Worm (Caenorhabditis elegans) whole organism, L4 larva: ENCODE data around the gene F32D8.13.

Experiments used
- F10B5.3 ChIP-seq: sonication (generic microtip); optimal IDR thresholded peaks from 2 replicates; lab custom pipeline; 2016; ENCODE audit warnings: mild to moderate bottlenecking, missing genetic modification characterization, missing compliant biosample characterization
- F26F4.8 ChIP-seq: fragments of 200-800 bp; sonication (Bioruptor generic); conservative IDR thresholded peaks from 2 replicates; pipeline ENCODE4 v1.3.6; 2022; ENCODE audit warnings: missing genetic modification characterization, missing compliant biosample characterization
- F37D6.2 ChIP-seq: sonication (generic microtip); optimal IDR thresholded peaks from 2 replicates; lab custom pipeline; 2016; ENCODE audit warnings: mild to moderate bottlenecking, missing genetic modification characterization, missing compliant biosample characterization
- F49E8.2 ChIP-seq: sonication (generic microtip); optimal IDR thresholded peaks from 2 replicates; lab custom pipeline; 2016; ENCODE audit warnings: missing compliant biosample characterization, mild to moderate bottlenecking, missing genetic modification characterization, borderline replicate concordance
- T26A8.4 ChIP-seq: fragments of 200-800 bp; sonication (Bioruptor generic); IDR thresholded peaks from 2 replicates; pipeline ENCODE4 v1.3.6; 2022; ENCODE audit warnings: missing genetic modification characterization, missing compliant biosample characterization
- Y5F2A.4 ChIP-seq: fragments of 200-800 bp; sonication (Bioruptor generic); optimal IDR thresholded peaks from 2 replicates; lab custom pipeline; 2018; ENCODE audit warnings: mild to moderate bottlenecking, missing genetic modification characterization, missing compliant biosample characterization
- ZK337.2 ChIP-seq: fragments of 200-800 bp; sonication (Bioruptor generic); IDR thresholded peaks from 2 replicates; pipeline ENCODE4 v1.3.6; 2022; ENCODE audit warnings: missing genetic modification reagents, missing genetic modification characterization, missing compliant biosample characterization
- aha-1 ChIP-seq: fragments of 150-350 bp; peaks from one replicate; lab custom pipeline; 2014; ENCODE audit warnings: missing biosample characterization, missing genetic modification characterization
- aly-2 ChIP-seq: sonication (generic microtip); optimal IDR thresholded peaks from 2 replicates; lab custom pipeline; 2018; ENCODE audit warnings: missing biosample characterization, missing genetic modification characterization
- arid-1 ChIP-seq: fragments of 200-800 bp; sonication (Bioruptor generic); conservative IDR thresholded peaks from 2 replicates; pipeline ENCODE4 v1.3.6; 2022; ENCODE audit warnings: missing genetic modification reagents, missing genetic modification characterization, missing compliant biosample characterization
- attf-4 ChIP-seq: sonication (generic microtip); optimal IDR thresholded peaks from 3 replicates; lab custom pipeline; 2017; ENCODE audit warnings: missing biosample characterization, missing genetic modification characterization
- ceh-32 ChIP-seq: sonication (generic microtip); optimal IDR thresholded peaks from 2 replicates; lab custom pipeline; 2016; ENCODE audit warnings: mild to moderate bottlenecking, missing genetic modification characterization, missing compliant biosample characterization; ENCODE audit not compliant: poor library complexity
- ceh-62 ChIP-seq: sonication (generic microtip); optimal IDR thresholded peaks from 2 replicates; lab custom pipeline; 2017; ENCODE audit warnings: missing biosample characterization, missing genetic modification characterization
- ces-1 ChIP-seq: fragments of 150-350 bp; sonication (generic microtip); optimal IDR thresholded peaks from 4 replicates; lab custom pipeline; 2014; ENCODE audit warnings: missing biosample characterization, missing genetic modification reagents, missing genetic modification characterization
- ctbp-1 ChIP-seq: fragments of 200-800 bp; sonication (Bioruptor generic); IDR thresholded peaks from 2 replicates; pipeline ENCODE4 v1.3.6; 2022; ENCODE audit warnings: missing genetic modification reagents, missing genetic modification characterization, missing compliant biosample characterization
- daf-12 ChIP-seq: fragments of 150-350 bp; optimal IDR thresholded peaks from 2 replicates; lab custom pipeline; 2014; ENCODE audit warnings: missing biosample characterization, missing genetic modification reagents, missing genetic modification characterization
- daf-8 ChIP-seq: fragments of 200-800 bp; sonication (Bioruptor generic); IDR thresholded peaks from 2 replicates; pipeline ENCODE4 v1.3.6; 2022; ENCODE audit warnings: missing genetic modification characterization, missing compliant biosample characterization
- dmd-6 ChIP-seq: fragments of 200-800 bp; sonication (Bioruptor generic); IDR thresholded peaks from 2 replicates; pipeline ENCODE4 v1.3.6; 2022; ENCODE audit warnings: missing genetic modification reagents, missing genetic modification characterization, missing compliant biosample characterization
- dmd-8 ChIP-seq: fragments of 200-800 bp; sonication (Bioruptor generic); IDR thresholded peaks from 2 replicates; pipeline ENCODE4 v1.3.6; 2022; ENCODE audit warnings: missing genetic modification characterization, missing compliant biosample characterization
- dmd-9 ChIP-seq: fragments of 200-800 bp; sonication (Bioruptor generic); IDR thresholded peaks from 2 replicates; pipeline ENCODE4 v1.3.6; 2022; ENCODE audit warnings: missing genetic modification reagents, missing genetic modification characterization, missing compliant biosample characterization
- dpl-1 ChIP-seq: fragments of 150-350 bp; optimal IDR thresholded peaks from 2 replicates; lab custom pipeline; 2014; ENCODE audit warnings: missing biosample characterization, missing genetic modification reagents, missing genetic modification characterization
- dve-1 ChIP-seq: sonication (generic microtip); optimal IDR thresholded peaks from 2 replicates; lab custom pipeline; 2017; ENCODE audit warnings: antibody characterized with exemption, mild to moderate bottlenecking, missing genetic modification characterization, missing compliant biosample characterization; ENCODE audit not compliant: insufficient read depth
- egl-27 ChIP-seq: sonication (generic microtip); optimal IDR thresholded peaks from 3 replicates; lab custom pipeline; 2017; ENCODE audit warnings: missing biosample characterization, missing genetic modification reagents, missing genetic modification characterization
- hlh-30 ChIP-seq: sonication (generic microtip); optimal IDR thresholded peaks from 2 replicates; lab custom pipeline; 2017; ENCODE audit warnings: antibody characterized with exemption, mild to moderate bottlenecking, missing genetic modification characterization, missing compliant biosample characterization; ENCODE audit not compliant: insufficient read depth
- hmg-1.1 ChIP-seq: fragments of 200-800 bp; sonication (Bioruptor generic); IDR thresholded peaks from 2 replicates; pipeline ENCODE4 v1.3.6; 2022; ENCODE audit warnings: missing genetic modification reagents, missing genetic modification characterization, missing compliant biosample characterization
- jun-1 ChIP-seq: fragments of 150-350 bp; optimal IDR thresholded peaks from 2 replicates; lab custom pipeline; 2014; ENCODE audit warnings: missing biosample characterization, missing genetic modification reagents, missing genetic modification characterization
- lim-7 ChIP-seq: fragments of 200-800 bp; sonication (Bioruptor generic); IDR thresholded peaks from 2 replicates; pipeline ENCODE4 v1.3.6; 2022; ENCODE audit warnings: missing genetic modification characterization, missing compliant biosample characterization
- lin-1 ChIP-seq: fragments of 200-800 bp; sonication (Bioruptor generic); IDR thresholded peaks from 2 replicates; pipeline ENCODE4 v1.3.6; 2022; ENCODE audit warnings: missing genetic modification reagents, missing genetic modification characterization, missing compliant biosample characterization
- lin-29 ChIP-seq: fragments of 200-800 bp; sonication (Bioruptor generic); IDR thresholded peaks from 2 replicates; pipeline ENCODE4 v1.3.6; 2022; ENCODE audit warnings: missing genetic modification reagents, missing genetic modification characterization, missing compliant biosample characterization
- lin-38 ChIP-seq: fragments of 200-800 bp; sonication (Bioruptor generic); IDR thresholded peaks from 2 replicates; pipeline ENCODE4 v1.3.6; 2022; ENCODE audit warnings: missing genetic modification reagents, missing genetic modification characterization, missing compliant biosample characterization
- lir-3 ChIP-seq: sonication (generic microtip); optimal IDR thresholded peaks from 2 replicates; lab custom pipeline; 2016; ENCODE audit warnings: mild to moderate bottlenecking, missing genetic modification characterization, missing compliant biosample characterization
- lsy-2 ChIP-seq, 2 experiments: fragments of 150-350 bp in 1 of 2; sonication (generic microtip) in 1 of 2; optimal IDR thresholded peaks; 2 replicates each; lab custom pipeline; 2014 to 2017; ENCODE audit warnings: missing biosample characterization in 2 of 2, missing genetic modification characterization in 2 of 2
- mes-2 ChIP-seq: sonication (generic microtip); optimal IDR thresholded peaks from 2 replicates; lab custom pipeline; 2016; ENCODE audit warnings: missing genotype, mild to moderate bottlenecking, missing genetic modification characterization, missing compliant biosample characterization; ENCODE audit not compliant: poor library complexity, severe bottlenecking
- nhr-111 ChIP-seq: fragments of 200-800 bp; sonication (Bioruptor generic); optimal IDR thresholded peaks from 2 replicates; lab custom pipeline; 2018; ENCODE audit warnings: mild to moderate bottlenecking, missing genetic modification characterization, missing compliant biosample characterization
- nhr-237 ChIP-seq: sonication (generic microtip); optimal IDR thresholded peaks from 2 replicates; lab custom pipeline; 2017; ENCODE audit warnings: missing biosample characterization, missing genetic modification characterization
- nhr-28 ChIP-seq: fragments of 150-350 bp; optimal IDR thresholded peaks from 2 replicates; lab custom pipeline; 2014; ENCODE audit warnings: missing biosample characterization, missing genetic modification characterization
- nhr-48 ChIP-seq: sonication (generic microtip); optimal IDR thresholded peaks from 2 replicates; lab custom pipeline; 2016; ENCODE audit warnings: mild to moderate bottlenecking, missing genetic modification characterization, missing compliant biosample characterization
- nhr-6 ChIP-seq: fragments of 150-350 bp; optimal IDR thresholded peaks from 2 replicates; lab custom pipeline; 2014; ENCODE audit warnings: missing biosample characterization, missing genetic modification characterization
- nhr-77 ChIP-seq: fragments of 150-350 bp; optimal IDR thresholded peaks from 2 replicates; lab custom pipeline; 2014; ENCODE audit warnings: missing biosample characterization, missing genetic modification characterization
- pqm-1 ChIP-seq: sonication (generic microtip); optimal IDR thresholded peaks from 2 replicates; lab custom pipeline; 2017; ENCODE audit warnings: missing biosample characterization, missing genetic modification characterization
- unc-62 ChIP-seq, 3 experiments: fragments of 150-350 bp in 1 of 3; sonication (generic microtip); optimal IDR thresholded peaks in 2 of 3; peaks in 1 of 3; 1 replicate in 1 of 3; 2 replicates in 2 of 3; lab custom pipeline; 2014 to 2017; ENCODE audit warnings: missing biosample characterization in 3 of 3, missing genetic modification characterization in 3 of 3, missing genetic modification reagents in 3 of 3, missing genotype in 1 of 3
- vab-7 ChIP-seq: fragments of 200-800 bp; sonication (Bioruptor generic); IDR thresholded peaks from 2 replicates; pipeline ENCODE4 v1.3.6; 2022; ENCODE audit warnings: missing genetic modification reagents, missing genetic modification characterization, missing compliant biosample characterization
- zfp-3 ChIP-seq: fragments of 200-800 bp; sonication (Bioruptor generic); conservative IDR thresholded peaks from 2 replicates; pipeline ENCODE4 v1.3.6; 2022; ENCODE audit warnings: missing genetic modification reagents, missing genetic modification characterization, missing compliant biosample characterization
- zip-11 ChIP-seq: fragments of 200-800 bp; sonication (Bioruptor generic); IDR thresholded peaks from 2 replicates; pipeline ENCODE4 v1.3.6; 2022; ENCODE audit warnings: missing genetic modification characterization, missing compliant biosample characterization
- ztf-11 ChIP-seq: fragments of 150-350 bp; optimal IDR thresholded peaks from 2 replicates; lab custom pipeline; 2014; ENCODE audit warnings: missing biosample characterization, missing genetic modification characterization
- ztf-7 ChIP-seq: fragments of 150-350 bp; optimal IDR thresholded peaks from 2 replicates; lab custom pipeline; 2014; ENCODE audit warnings: missing biosample characterization, missing genetic modification characterization

The F32D8.13 gene

ce11 chrV:10861611-10862262 lies 34.6 kb downstream of the F32D8.13 start (continued):
- TF ChIP-seq zip-11 (GFP tag; lab: Robert Waterston, UW) (no peak), nhr-6 (tag; lab: Kevin White, UChicago) (no peak), lin-38 (GFP tag; lab: Robert Waterston, UW) (no peak), jun-1 (tag; lab: Kevin White, UChicago) (no peak), dve-1 (tag; lab: Kevin White, UChicago) (no peak), ztf-7 (tag; lab: Kevin White, UChicago) (no peak), Y5F2A.4 (GFP tag; lab: Kevin White, UChicago) (no peak), F26F4.8 (GFP tag; lab: Robert Waterston, UW) (no peak), ztf-11 (tag; lab: Kevin White, UChicago) (no peak), dpl-1 (GFP tag; lab: Kevin White, UChicago) (no peak), vab-7 (no peak), ces-1 (GFP tag; lab: Kevin White, UChicago) (no peak), dmd-8 (no peak), ceh-62 (tag; lab: Kevin White, UChicago) (no peak), lin-1 (GFP tag; lab: Robert Waterston, UW) (no peak), zfp-3 (no peak), lim-7 (GFP tag; lab: Robert Waterston, UW) (no peak), hmg-1.1 (GFP tag; lab: Robert Waterston, UW) (no peak), pqm-1 (tag; lab: Kevin White, UChicago) (no peak), nhr-77 (tag; lab: Kevin White, UChicago) (peak; percentile 15), dmd-9 (GFP tag; lab: Robert Waterston, UW) (no peak), ZK337.2 (GFP tag; lab: Robert Waterston, UW) (no peak), aha-1 (tag; lab: Kevin White, UChicago) (peak; percentile 13), lir-3 (no peak), arid-1 (GFP tag; lab: Robert Waterston, UW) (no peak), daf-8 (GFP tag; lab: Robert Waterston, UW) (no peak), daf-12 (tag; lab: Kevin White, UChicago) (no peak), F10B5.3 (tag; lab: Kevin White, UChicago) (no peak), hlh-30 (tag; lab: Kevin White, UChicago) (peak; percentile 75), ceh-32 (tag; lab: Kevin White, UChicago) (no peak), F37D6.2 (tag; lab: Kevin White, UChicago) (no peak), nhr-28 (peak; percentile 59), dmd-6 (GFP tag; lab: Robert Waterston, UW) (peak; percentile 20), lsy-2 (tag; optimal IDR thresholded peaks at IDR 0.05; lab: Kevin White, UChicago) (peak in 1 of 2 experiments; percentile 45)

DNA sequence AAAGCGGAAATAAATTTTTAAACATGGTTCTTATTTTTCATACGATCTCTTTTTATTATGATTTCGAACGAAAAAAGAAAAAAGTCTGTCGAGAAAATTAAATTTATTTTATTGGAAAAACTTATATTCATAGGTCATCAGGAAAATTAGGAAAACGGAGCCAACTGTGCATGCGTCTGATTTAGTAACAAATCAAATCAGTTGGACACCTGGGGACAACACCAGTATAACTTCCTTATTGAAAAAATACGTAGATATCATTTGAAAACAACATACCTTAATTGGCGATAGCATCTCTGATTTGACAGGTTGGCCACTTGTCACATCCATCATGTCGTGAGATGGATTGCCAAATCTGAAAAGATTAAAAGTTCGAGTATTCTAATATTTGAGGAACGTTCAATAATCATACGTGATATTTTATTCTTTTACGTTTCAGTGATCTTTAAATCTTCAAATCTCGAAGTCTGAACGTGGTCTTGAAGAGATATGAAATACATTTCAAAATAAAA lies 35.8 kb downstream of the F32D8.13 start:
- TF ChIP-seq unc-62 (GFP tag; optimal IDR thresholded peaks at IDR 0.05 in 1 of 2; lab: Kevin White, UChicago) (peak in 1 of 2 experiments; percentile 98), unc-62 (tag; optimal IDR thresholded peaks at IDR 0.05; lab: Kevin White, UChicago) (no peak), F49E8.2 (no peak)

DNA sequence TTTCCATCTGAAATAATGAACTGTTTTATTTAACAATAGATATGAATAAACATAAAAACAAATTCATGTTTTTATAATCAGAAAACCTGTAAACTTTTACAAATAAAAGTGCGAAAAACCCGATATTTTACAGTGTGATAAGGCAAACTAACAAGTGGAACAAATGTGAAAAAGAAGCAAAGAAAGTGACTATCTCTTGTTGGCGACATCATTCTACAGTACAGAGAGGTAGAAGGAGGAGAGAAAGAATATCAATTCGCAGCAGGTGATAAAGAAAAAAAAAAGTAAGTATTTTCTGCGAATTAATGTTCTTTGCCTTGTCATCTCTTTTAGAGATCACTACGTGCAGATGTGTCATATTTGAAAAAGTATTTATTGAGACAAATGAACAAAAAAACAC lies 36.6 kb downstream of the F32D8.13 start:
- peak; percentile 74 for TF ChIP-seq dmd-6 (GFP tag; lab: Robert Waterston, UW)
- no peak for TF ChIP-seq lin-29 (GFP tag; lab: Robert Waterston, UW)
- no peak for TF ChIP-seq ctbp-1
- TF ChIP-seq dmd-8: no peak
- no peak for TF ChIP-seq T26A8.4 (GFP tag; lab: Robert Waterston, UW)
- TF ChIP-seq nhr-48 (tag; lab: Kevin White, UChicago): peak; percentile 36
- TF ChIP-seq nhr-111: no peak
- peak; percentile 23 for TF ChIP-seq hlh-30 (tag; lab: Kevin White, UChicago)
- no peak for TF ChIP-seq Y5F2A.4 (GFP tag; lab: Kevin White, UChicago)
- no peak for TF ChIP-seq aly-2
- no peak for TF ChIP-seq attf-4 (tag; lab: Kevin White, UChicago)
- no peak for TF ChIP-seq daf-12 (tag; lab: Kevin White, UChicago)
- peak; percentile 69 for TF ChIP-seq nhr-77 (tag; lab: Kevin White, UChicago)
- no peak for TF ChIP-seq F10B5.3 (tag; lab: Kevin White, UChicago)
- TF ChIP-seq mes-2 (tag; lab: Kevin White, UChicago): no peak
- no peak for TF ChIP-seq ztf-7 (tag; lab: Kevin White, UChicago)
- TF ChIP-seq egl-27 (tag; lab: Kevin White, UChicago): no peak
- no peak for TF ChIP-seq lin-1 (GFP tag; lab: Robert Waterston, UW)
- TF ChIP-seq daf-8 (GFP tag; lab: Robert Waterston, UW): no peak
- TF ChIP-seq nhr-237: no peak
